Worm (Caenorhabditis elegans): ENCODE data around the gene nfyc-1.

ce11 chrII:41914-42313, 1.8 kb upstream of the nfyc-1 start, which contains the start of gene F23F1.10:
- TF ChIP-seq F57A8.1 (GFP tag; optimal IDR thresholded peaks at IDR 0.05) (no peak), lag-1 (GFP tag; IDR thresholded peaks at IDR 0.05) (no peak)

Data from whole organism, young adult.